Fruit fly (Drosophila melanogaster) whole organism, embryonic: ENCODE results near the gene Pex16.

Source experiments
- Abd-B ChIP-seq: fragments of 200-800 bp; sonication (Bioruptor generic); optimal IDR thresholded peaks from 2 replicates; lab custom pipeline; 2018; ENCODE audit warnings: missing biosample characterization, mild to moderate bottlenecking, missing genetic modification characterization, moderate library complexity
- Atf6 ChIP-seq: fragments of 200-800 bp; sonication (Bioruptor generic); IDR thresholded peaks from 2 replicates; pipeline ENCODE4 v1.3.6; 2022; ENCODE audit warnings: missing biosample characterization, missing genetic modification characterization
- B-H1 ChIP-seq: fragments of 200-800 bp; sonication (Bioruptor generic); IDR thresholded peaks from 3 replicates; pipeline ENCODE4 v1.3.6; 2022; ENCODE audit warnings: missing biosample characterization, missing genetic modification characterization
- B-H2 ChIP-seq: fragments of 200-800 bp; sonication (Bioruptor generic); optimal IDR thresholded peaks from 2 replicates; lab custom pipeline; 2018; ENCODE audit warnings: missing biosample characterization, mild to moderate bottlenecking, missing genetic modification characterization
- BtbVII ChIP-seq: fragments of 200-800 bp; sonication (Bioruptor generic); optimal IDR thresholded peaks from 3 replicates; lab custom pipeline; 2017; ENCODE audit warnings: missing biosample characterization, mild to moderate bottlenecking, missing genetic modification characterization
- CG10209 ChIP-seq: fragments of 200-800 bp; sonication (Bioruptor generic); optimal IDR thresholded peaks from 3 replicates; lab custom pipeline; 2017; ENCODE audit warnings: missing biosample characterization, mild to moderate bottlenecking, missing genetic modification characterization, missing genetic modification reagents
- CG12104 ChIP-seq: fragments of 200-800 bp; sonication (Bioruptor generic); optimal IDR thresholded peaks from 3 replicates; lab custom pipeline; 2016; ENCODE audit warnings: missing biosample characterization, missing genetic modification characterization
- CG12155 ChIP-seq: fragments of 200-800 bp; sonication (Bioruptor generic); optimal IDR thresholded peaks from 3 replicates; lab custom pipeline; 2016; ENCODE audit warnings: missing biosample characterization, missing genetic modification characterization
- CG15269 ChIP-seq: fragments of 200-800 bp; sonication (Bioruptor generic); optimal IDR thresholded peaks from 2 replicates; lab custom pipeline; 2018; ENCODE audit warnings: missing biosample characterization, mild to moderate bottlenecking, missing genetic modification characterization, moderate library complexity
- CG17328 ChIP-seq: fragments of 200-800 bp; sonication (Bioruptor generic); IDR thresholded peaks from 2 replicates; pipeline ENCODE4 v1.3.6; 2022; ENCODE audit warnings: missing biosample characterization, missing genetic modification characterization
- CG17802 ChIP-seq: fragments of 200-800 bp; sonication (Bioruptor generic); optimal IDR thresholded peaks from 2 replicates; lab custom pipeline; 2018; ENCODE audit warnings: missing biosample characterization, mild to moderate bottlenecking, missing genetic modification characterization, moderate library complexity
- CG17829 ChIP-seq: fragments of 200-800 bp; optimal IDR thresholded peaks from 2 replicates; lab custom pipeline; 2019; ENCODE audit warnings: missing biosample characterization, mild to moderate bottlenecking, missing genetic modification characterization, moderate library complexity
- CG2889 ChIP-seq: fragments of 200-800 bp; sonication (Bioruptor generic); IDR thresholded peaks from 3 replicates; pipeline ENCODE4 v1.3.6; 2022; ENCODE audit warnings: missing biosample characterization, missing genetic modification characterization
- CG31441 ChIP-seq: fragments of 200-800 bp; sonication (Bioruptor generic); IDR thresholded peaks from 2 replicates; pipeline ENCODE4 v1.3.6; 2022; ENCODE audit warnings: missing biosample characterization, missing genetic modification characterization
- CG6689 ChIP-seq: fragments of 200-800 bp; sonication (Bioruptor generic); IDR thresholded peaks from 2 replicates; pipeline ENCODE4 v1.3.6; 2022; ENCODE audit warnings: missing biosample characterization, missing genetic modification characterization
- CG7556 ChIP-seq: fragments of 200-800 bp; sonication (Bioruptor generic); optimal IDR thresholded peaks from 2 replicates; lab custom pipeline; 2017; ENCODE audit warnings: missing biosample characterization, mild to moderate bottlenecking, missing genetic modification characterization
- CG9215 ChIP-seq: fragments of 200-800 bp; sonication (Bioruptor generic); IDR thresholded peaks from 2 replicates; pipeline ENCODE4 v1.3.6; 2022; ENCODE audit warnings: missing biosample characterization, missing genetic modification characterization
- CG9817 ChIP-seq: fragments of 200-800 bp; sonication (Bioruptor generic); optimal IDR thresholded peaks from 2 replicates; lab custom pipeline; 2018; ENCODE audit warnings: missing biosample characterization, mild to moderate bottlenecking, missing genetic modification characterization, moderate library complexity
- CoRest ChIP-seq: fragments of 200-800 bp; sonication (Bioruptor generic); optimal IDR thresholded peaks from 3 replicates; lab custom pipeline; 2018; ENCODE audit warnings: missing biosample characterization, mild to moderate bottlenecking, missing genetic modification characterization, moderate library complexity
- D19B ChIP-seq: fragments of 200-800 bp; sonication (Bioruptor generic); optimal IDR thresholded peaks from 2 replicates; lab custom pipeline; 2017; ENCODE audit warnings: missing biosample characterization, mild to moderate bottlenecking, missing genetic modification characterization
- Dp ChIP-seq: fragments of 200-800 bp; sonication (Bioruptor generic); optimal IDR thresholded peaks from 2 replicates; lab custom pipeline; 2018; ENCODE audit warnings: missing biosample characterization, mild to moderate bottlenecking, missing genetic modification characterization, moderate library complexity
- Fer3 ChIP-seq: fragments of 200-800 bp; sonication (Bioruptor generic); optimal IDR thresholded peaks from 2 replicates; lab custom pipeline; 2018; ENCODE audit warnings: missing biosample characterization, mild to moderate bottlenecking, missing genetic modification characterization, moderate library complexity
- Gug ChIP-seq: fragments of 200-800 bp; sonication (Bioruptor generic); IDR thresholded peaks from 4 replicates; pipeline ENCODE4 v1.3.6; 2022; ENCODE audit warnings: missing biosample characterization, missing genetic modification characterization
- Hsf ChIP-seq: fragments of 200-800 bp; sonication (Bioruptor generic); optimal IDR thresholded peaks from 3 replicates; lab custom pipeline; 2016; ENCODE audit warnings: missing biosample characterization, missing genetic modification characterization
- Jarid2 ChIP-seq: fragments of 200-800 bp; sonication (Bioruptor generic); optimal IDR thresholded peaks from 3 replicates; lab custom pipeline; 2017; ENCODE audit warnings: mild to moderate bottlenecking, missing biosample characterization, missing genetic modification reagents, missing genetic modification characterization
- MBD-R2 ChIP-seq: fragments of 200-800 bp; sonication (Bioruptor generic); IDR thresholded peaks from 2 replicates; pipeline ENCODE4 v1.3.6; 2022; ENCODE audit warnings: missing biosample characterization, missing genetic modification characterization
- Meics ChIP-seq: fragments of 200-800 bp; sonication (Bioruptor generic); optimal IDR thresholded peaks from 2 replicates; lab custom pipeline; 2017; ENCODE audit warnings: missing biosample characterization, mild to moderate bottlenecking, missing genetic modification characterization
- Oli ChIP-seq: fragments of 200-800 bp; sonication (Bioruptor generic); optimal IDR thresholded peaks from 2 replicates; lab custom pipeline; 2018; ENCODE audit warnings: missing biosample characterization, mild to moderate bottlenecking, missing genetic modification characterization, moderate library complexity
- PHDP ChIP-seq: fragments of 200-800 bp; sonication (Bioruptor generic); optimal IDR thresholded peaks from 3 replicates; lab custom pipeline; 2018; ENCODE audit warnings: missing biosample characterization, mild to moderate bottlenecking, missing genetic modification characterization, moderate library complexity
- Ptx1 ChIP-seq: fragments of 200-800 bp; sonication (Bioruptor generic); IDR thresholded peaks from 2 replicates; pipeline ENCODE4 v1.3.6; 2022; ENCODE audit warnings: missing biosample characterization, missing genetic modification characterization
- Sox102F ChIP-seq: fragments of 200-800 bp; sonication (Bioruptor generic); optimal IDR thresholded peaks from 2 replicates; lab custom pipeline; 2018; ENCODE audit warnings: missing biosample characterization, mild to moderate bottlenecking, missing genetic modification characterization, moderate library complexity
- Xbp1 ChIP-seq: fragments of 200-800 bp; sonication (Bioruptor generic); optimal IDR thresholded peaks from 3 replicates; lab custom pipeline; 2016; ENCODE audit warnings: missing biosample characterization, mild to moderate bottlenecking, missing genetic modification characterization
- cas ChIP-seq: fragments of 200-800 bp; sonication (Bioruptor generic); IDR thresholded peaks from 2 replicates; pipeline ENCODE4 v1.3.6; 2022; ENCODE audit warnings: missing biosample characterization, missing genetic modification characterization
- dpn ChIP-seq, 2 experiments: fragments of 200-800 bp; sonication (Bioruptor generic); optimal IDR thresholded peaks; 3 replicates each; lab custom pipeline; 2016; ENCODE audit warnings: missing biosample characterization in 2 of 2, missing genetic modification characterization in 2 of 2
- esg ChIP-seq: fragments of 200-800 bp; sonication (Bioruptor generic); conservative IDR thresholded peaks from 2 replicates; pipeline ENCODE4 v1.3.6; 2022; ENCODE audit warnings: missing biosample characterization, missing genetic modification characterization
- fd3F ChIP-seq: fragments of 200-800 bp; sonication (Bioruptor generic); optimal IDR thresholded peaks from 2 replicates; lab custom pipeline; 2018; ENCODE audit warnings: missing biosample characterization, mild to moderate bottlenecking, missing genetic modification characterization, moderate library complexity
- hkb ChIP-seq, 2 experiments: fragments of 200-800 bp in 1 of 2; fragments of >200 bp in 1 of 2; sonication (Bioruptor generic) in 1 of 2; IDR thresholded peaks in 1 of 2; optimal IDR thresholded peaks in 1 of 2; 2 replicates each; pipeline versions ENCODE4 v1.3.6 to Lab custom; 2017 to 2022; ENCODE audit warnings: missing biosample characterization in 1 of 2, missing genetic modification characterization in 1 of 2
- inv ChIP-seq: fragments of 200-800 bp; sonication (Bioruptor generic); IDR thresholded peaks from 2 replicates; pipeline ENCODE4 v1.3.6; 2022; ENCODE audit warnings: missing biosample characterization, missing genetic modification characterization; ENCODE audit not compliant: partially characterized antibody
- seq ChIP-seq: fragments of 200-800 bp; sonication (Bioruptor generic); IDR thresholded peaks from 2 replicates; pipeline ENCODE4 v1.3.6; 2022; ENCODE audit warnings: missing biosample characterization, missing genetic modification characterization
- slbo ChIP-seq: fragments of 200-800 bp; sonication (Bioruptor generic); IDR thresholded peaks from 2 replicates; pipeline ENCODE4 v1.3.6; 2022; ENCODE audit warnings: missing biosample characterization, missing genetic modification characterization
- so ChIP-seq: fragments of 200-800 bp; sonication (Bioruptor generic); IDR thresholded peaks from 3 replicates; pipeline ENCODE4 v1.3.6; 2022; ENCODE audit warnings: missing biosample characterization, missing genetic modification characterization
- sob ChIP-seq: fragments of 200-800 bp; sonication (Bioruptor generic); IDR thresholded peaks from 2 replicates; pipeline ENCODE4 v1.3.6; 2022; ENCODE audit warnings: missing biosample characterization, missing genetic modification characterization
- stwl ChIP-seq: fragments of 200-800 bp; sonication (Bioruptor generic); optimal IDR thresholded peaks from 3 replicates; lab custom pipeline; 2018; ENCODE audit warnings: missing biosample characterization, mild to moderate bottlenecking, missing genetic modification characterization, moderate library complexity
- tgo ChIP-seq: fragments of 200-800 bp; sonication (Bioruptor generic); IDR thresholded peaks from 3 replicates; pipeline ENCODE4 v1.3.6; 2022; ENCODE audit warnings: missing biosample characterization, missing genetic modification characterization

The Pex16 gene

DNA sequence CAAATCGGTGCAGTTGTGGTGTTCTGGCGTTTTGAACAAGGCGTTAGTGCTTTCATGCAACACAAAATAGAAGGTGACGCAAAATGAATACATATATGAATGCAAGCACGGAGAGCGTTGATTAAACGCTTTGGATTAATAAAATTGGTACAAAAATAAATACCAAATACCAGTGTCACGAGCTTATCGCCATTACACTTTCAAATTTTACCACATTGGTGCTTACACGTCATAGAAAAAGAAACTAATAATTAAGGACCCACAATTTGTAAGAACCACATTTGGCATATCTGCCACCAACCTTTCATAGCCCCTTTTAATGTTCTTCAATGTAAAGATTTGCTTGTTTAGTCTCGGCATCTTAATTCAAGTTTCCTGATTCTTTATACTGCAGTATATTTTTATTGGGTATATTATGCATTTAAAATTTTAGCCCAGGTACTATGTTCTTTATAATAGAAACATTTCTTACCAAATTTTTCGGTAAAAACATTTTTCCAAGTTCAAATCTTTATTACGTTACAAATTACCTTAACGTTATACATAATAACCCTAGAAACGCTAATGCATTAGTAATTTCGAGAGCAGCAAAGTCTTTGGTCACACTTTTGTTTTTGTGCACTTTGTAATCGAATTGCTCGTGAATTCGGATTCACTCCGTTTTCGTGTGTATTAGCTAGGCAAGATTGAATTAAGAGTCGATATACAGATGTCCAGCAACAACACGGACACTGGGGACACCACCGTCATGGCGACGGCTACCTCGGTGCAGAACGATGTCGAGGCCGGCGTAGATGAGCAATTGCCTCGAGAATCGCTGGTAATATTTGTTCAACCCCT is at the start of gene Pex16, which contains the start of gene Pex14 (continued):
- TF ChIP-seq inv (GFP tag; lab: Robert Waterston, UW), result no peak
- TF ChIP-seq so, result peak; percentile 66; the same call in 1 of the 3 replicates
- TF ChIP-seq Xbp1 (GFP tag; lab: Kevin White, UChicago), result peak; percentile 88
- TF ChIP-seq Abd-B (GFP tag; lab: Kevin White, UChicago), result peak; percentile 79
- TF ChIP-seq PHDP (tag; lab: Kevin White, UChicago), result peak; percentile 46
- peak; percentile 82 for TF ChIP-seq CG9215
- peak; percentile 58 for TF ChIP-seq CG10209
- TF ChIP-seq stwl (tag; lab: Kevin White, UChicago), result peak; percentile 30

DNA sequence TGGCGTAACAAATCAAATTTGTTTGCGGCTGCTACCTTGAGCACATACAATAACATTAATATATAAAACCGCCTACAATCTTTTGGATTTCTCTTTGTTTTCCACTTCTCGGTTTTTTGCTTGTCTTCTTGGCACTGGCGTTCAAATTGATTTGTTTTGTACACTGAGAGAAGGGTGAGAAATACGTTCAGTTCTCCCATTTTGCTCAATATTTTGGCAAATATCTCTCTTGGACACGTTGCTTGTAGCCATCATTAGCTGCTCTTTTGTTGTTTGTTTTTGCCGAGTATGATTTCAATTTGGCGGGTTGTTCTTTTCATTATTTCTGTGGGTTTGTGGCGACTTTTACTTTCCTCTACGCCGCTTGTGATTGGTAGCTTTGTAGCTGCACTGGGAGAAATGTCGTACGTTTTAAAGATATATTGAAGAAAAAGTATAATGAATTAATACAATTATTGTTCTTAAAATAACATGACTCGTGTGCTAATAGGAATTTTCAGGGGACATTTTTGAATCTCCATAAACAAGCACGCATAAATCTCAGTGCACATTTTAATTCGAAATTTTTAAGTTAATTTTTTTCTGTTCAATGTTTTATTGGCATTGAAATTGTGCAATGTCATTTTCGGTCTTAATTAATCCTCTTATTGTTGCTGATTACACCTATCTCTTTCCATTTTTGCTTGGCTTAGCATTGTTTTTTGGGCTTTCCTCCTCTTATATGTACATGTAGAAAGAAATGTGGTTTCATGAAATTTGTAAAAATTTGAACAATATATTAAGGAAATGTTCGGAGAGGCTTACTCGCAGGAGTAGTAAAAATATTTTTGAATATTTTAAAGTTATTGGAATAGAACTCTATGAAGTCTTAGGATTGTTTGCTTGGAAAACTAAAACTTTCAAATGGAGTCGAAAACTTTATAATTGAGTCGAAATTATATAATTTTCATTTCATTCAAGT is 49.2 kb upstream of the Pex16 start:
- TF ChIP-seq CG15269 (no peak), Oli (tag; lab: Kevin White, UChicago) (peak; percentile 12), Jarid2 (GFP tag; lab: Kevin White, UChicago) (no peak), CoRest (tag; lab: Kevin White, UChicago) (no peak), seq (GFP tag; lab: Robert Waterston, UW) (peak; percentile 26; the same call in 1 of the 2 replicates), CG7556 (GFP tag; lab: Kevin White, UChicago) (peak; percentile 16), CG17328 (GFP tag; lab: Robert Waterston, UW) (no peak), CG17829 (no peak), MBD-R2 (GFP tag; lab: Robert Waterston, UW) (no peak), B-H2 (peak; percentile 7), CG12104 (GFP tag; lab: Kevin White, UChicago) (peak; percentile 10), esg (GFP tag; lab: Robert Waterston, UW) (peak; percentile 28; the same call in 1 of the 2 replicates), B-H1 (GFP tag; lab: Robert Waterston, UW) (peak; percentile 30; the same call in 1 of the 3 replicates), CG31441 (peak; percentile 11; the same call in 1 of the 2 replicates), Fer3 (peak; percentile 20), Hsf (peak; percentile 15), Sox102F (GFP tag; lab: Kevin White, UChicago) (peak; percentile 26), Gug (GFP tag; lab: Robert Waterston, UW) (peak; percentile 36; the same call in 1 of the 4 replicates), tgo (GFP tag; lab: Robert Waterston, UW) (peak; percentile 43; the same call in 1 of the 3 replicates), Meics (GFP tag; lab: Kevin White, UChicago) (peak; percentile 40), fd3F (GFP tag; lab: Kevin White, UChicago) (peak; percentile 0), CG2889 (GFP tag; lab: Robert Waterston, UW) (0 out of 3 replicates have a peak, but pooled peaks have one; percentile 34), D19B (GFP tag; lab: Kevin White, UChicago) (peak; percentile 24), CG12155 (peak; percentile 4), Dp (GFP tag; lab: Kevin White, UChicago) (no peak), CG6689 (GFP tag; lab: Robert Waterston, UW) (0 out of 2 replicates have a peak, but pooled peaks have one; percentile 15), dpn (GFP tag; optimal IDR thresholded peaks at IDR 0.05; lab: Kevin White, UChicago) (peak in 1 of 2 experiments; percentile 15), CG9817 (tag; lab: Kevin White, UChicago) (peak; percentile 45), CG17802 (tag; lab: Kevin White, UChicago) (no peak), Ptx1 (peak; percentile 65; the same call in 1 of the 2 replicates), BtbVII (GFP tag; lab: Kevin White, UChicago) (no peak), hkb (optimal IDR thresholded peaks at IDR 0.05; lab: Kevin White, UChicago) (no peak), hkb (GFP tag; IDR thresholded peaks at IDR 0.05; lab: Robert Waterston, UW) (0 out of 2 replicates have a peak, but pooled peaks have one; percentile 8), cas (GFP tag; lab: Robert Waterston, UW) (no peak), slbo (GFP tag; lab: Robert Waterston, UW) (peak; percentile 76), Atf6 (peak; percentile 55; the same call in 1 of the 2 replicates), sob (GFP tag; lab: Robert Waterston, UW) (no peak; the same call in 1 of the 2 replicates)
